Worm (Caenorhabditis elegans) whole organism, young adult: Measurements from ENCODE around the gene C24D10.4.

Source experiments
- B0019.2 ChIP-seq: fragments of 200-800 bp; sonication (Bioruptor generic); conservative IDR thresholded peaks from 2 replicates; pipeline ENCODE4 v1.3.6; 2022; ENCODE audit warnings: missing genetic modification reagents, missing genetic modification characterization, missing compliant biosample characterization
- B0035.1 ChIP-seq: sonication (generic microtip); optimal IDR thresholded peaks from 2 replicates; lab custom pipeline; 2016; ENCODE audit warnings: missing genetic modification characterization, mild to moderate bottlenecking, missing compliant biosample characterization, missing genotype, missing genetic modification reagents
- B0261.1 ChIP-seq: sonication (generic microtip); optimal IDR thresholded peaks from 2 replicates; lab custom pipeline; 2016; ENCODE audit warnings: mild to moderate bottlenecking, missing genetic modification characterization, moderate library complexity, missing compliant biosample characterization
- B0336.3 ChIP-seq: fragments of 200-800 bp; sonication (Bioruptor generic); IDR thresholded peaks from 2 replicates; pipeline ENCODE4 v1.3.6; 2022; ENCODE audit warnings: missing genetic modification characterization, missing compliant biosample characterization
- D2030.7 ChIP-seq: fragments of 200-800 bp; sonication (Bioruptor generic); IDR thresholded peaks from 2 replicates; pipeline ENCODE4 v1.3.6; 2022; ENCODE audit warnings: missing genetic modification reagents, missing genetic modification characterization, missing compliant biosample characterization
- F22D6.2 ChIP-seq: sonication (generic microtip); optimal IDR thresholded peaks from 2 replicates; lab custom pipeline; 2016; ENCODE audit warnings: mild to moderate bottlenecking, missing genetic modification characterization, missing compliant biosample characterization
- F57A8.1 ChIP-seq: fragments of 200-800 bp; sonication (Bioruptor generic); optimal IDR thresholded peaks from 2 replicates; lab custom pipeline; 2018; ENCODE audit warnings: mild to moderate bottlenecking, missing genetic modification characterization, moderate library complexity, missing compliant biosample characterization
- T26A5.8 ChIP-seq: sonication (generic microtip); optimal IDR thresholded peaks from 2 replicates; lab custom pipeline; 2016; ENCODE audit warnings: missing genetic modification characterization, missing compliant biosample characterization
- Y56A3A.18 ChIP-seq: fragments of 200-800 bp; sonication (Bioruptor generic); IDR thresholded peaks from 2 replicates; pipeline ENCODE4 v1.3.6; 2022; ENCODE audit warnings: missing genetic modification reagents, missing genetic modification characterization, missing compliant biosample characterization
- ama-1 ChIP-seq, 3 experiments: fragments of 150-350 bp in 1 of 3; sonication (generic microtip) in 2 of 3; optimal IDR thresholded peaks; 2 replicates each; lab custom pipeline; 2014 to 2018; ENCODE audit warnings: missing biosample characterization in 2 of 3, missing genetic modification characterization in 2 of 3, missing genetic modification reagents in 2 of 3
- aptf-2 ChIP-seq: fragments of 200-800 bp; sonication (Bioruptor generic); conservative IDR thresholded peaks from 2 replicates; pipeline ENCODE4 v1.3.6; 2022; ENCODE audit warnings: missing genetic modification reagents, missing genetic modification characterization, missing compliant biosample characterization
- atf-7 ChIP-seq: sonication (generic microtip); optimal IDR thresholded peaks from 2 replicates; lab custom pipeline; 2017; ENCODE audit warnings: mild to moderate bottlenecking, missing genetic modification characterization, missing compliant biosample characterization
- attf-5 ChIP-seq: fragments of 200-800 bp; sonication (Bioruptor generic); optimal IDR thresholded peaks from 2 replicates; lab custom pipeline; 2018; ENCODE audit warnings: mild to moderate bottlenecking, missing genetic modification characterization, missing compliant biosample characterization
- bed-2 ChIP-seq: fragments of 200-800 bp; sonication (Bioruptor generic); IDR thresholded peaks from 2 replicates; pipeline ENCODE4 v1.3.6; 2022; ENCODE audit warnings: missing genetic modification reagents, missing genetic modification characterization, missing compliant biosample characterization
- cebp-1 ChIP-seq, 2 experiments: fragments of 200-800 bp in 1 of 2; sonication (Bioruptor generic) in 1 of 2; sonication (generic microtip) in 1 of 2; IDR thresholded peaks in 1 of 2; optimal IDR thresholded peaks in 1 of 2; 2 replicates each; pipeline versions ENCODE4 v1.3.6 to Lab custom; 2017 to 2022; ENCODE audit warnings: missing compliant biosample characterization in 2 of 2, missing genetic modification characterization in 2 of 2, mild to moderate bottlenecking in 1 of 2, missing genetic modification reagents in 1 of 2, moderate library complexity in 1 of 2
- ceh-27 ChIP-seq: fragments of 200-800 bp; sonication (Bioruptor generic); optimal IDR thresholded peaks from 2 replicates; lab custom pipeline; 2018; ENCODE audit warnings: mild to moderate bottlenecking, missing genetic modification characterization, moderate library complexity, missing compliant biosample characterization
- ceh-58 ChIP-seq: fragments of 200-800 bp; sonication (Bioruptor generic); IDR thresholded peaks from 2 replicates; pipeline ENCODE4 v1.3.6; 2022; ENCODE audit warnings: missing genetic modification characterization, missing compliant biosample characterization
- ceh-79 ChIP-seq: sonication (generic microtip); optimal IDR thresholded peaks from 2 replicates; lab custom pipeline; 2017; ENCODE audit warnings: mild to moderate bottlenecking, missing genetic modification characterization, missing compliant biosample characterization
- ceh-91 ChIP-seq: fragments of 200-800 bp; sonication (Bioruptor generic); IDR thresholded peaks from 2 replicates; pipeline ENCODE4 v1.3.6; 2022; ENCODE audit warnings: missing genetic modification reagents, missing genetic modification characterization, missing compliant biosample characterization
- chd-7 ChIP-seq: sonication (generic microtip); optimal IDR thresholded peaks from 2 replicates; lab custom pipeline; 2016; ENCODE audit warnings: mild to moderate bottlenecking, missing genetic modification characterization, moderate library complexity, missing compliant biosample characterization
- dox-1 ChIP-seq: fragments of 200-800 bp; sonication (Bioruptor generic); IDR thresholded peaks from 2 replicates; pipeline ENCODE4 v1.3.6; 2022; ENCODE audit warnings: missing genetic modification reagents, missing genetic modification characterization, missing compliant biosample characterization
- fkh-3 ChIP-seq: sonication (generic microtip); optimal IDR thresholded peaks from 2 replicates; lab custom pipeline; 2016; ENCODE audit warnings: mild to moderate bottlenecking, missing genetic modification characterization, missing compliant biosample characterization
- him-1 ChIP-seq: sonication (generic microtip); optimal IDR thresholded peaks from 2 replicates; lab custom pipeline; 2016; ENCODE audit warnings: missing genotype, missing genetic modification reagents, missing genetic modification characterization, missing compliant biosample characterization
- hmg-20 ChIP-seq: fragments of 200-800 bp; sonication (Bioruptor generic); IDR thresholded peaks from 2 replicates; pipeline ENCODE4 v1.3.6; 2022; ENCODE audit warnings: missing genetic modification reagents, missing genetic modification characterization, missing compliant biosample characterization
- lin-40 ChIP-seq: sonication (generic microtip); optimal IDR thresholded peaks from 2 replicates; lab custom pipeline; 2016; ENCODE audit warnings: missing genetic modification characterization, mild to moderate bottlenecking, missing compliant biosample characterization, missing genotype, missing genetic modification reagents
- lsy-27 ChIP-seq: sonication (generic microtip); optimal IDR thresholded peaks from 2 replicates; lab custom pipeline; 2017; ENCODE audit warnings: missing genetic modification characterization, mild to moderate bottlenecking, missing compliant biosample characterization, antibody characterized with exemption, missing genotype, borderline replicate concordance; ENCODE audit not compliant: insufficient read depth
- madf-10 ChIP-seq: sonication (generic microtip); optimal IDR thresholded peaks from 2 replicates; lab custom pipeline; 2016; ENCODE audit warnings: mild to moderate bottlenecking, missing genetic modification characterization, missing compliant biosample characterization
- madf-3 ChIP-seq: fragments of 200-800 bp; sonication (Bioruptor generic); IDR thresholded peaks from 2 replicates; pipeline ENCODE4 v1.3.6; 2022; ENCODE audit warnings: missing genetic modification reagents, missing genetic modification characterization, missing compliant biosample characterization
- mes-4 ChIP-seq: sonication (generic microtip); optimal IDR thresholded peaks from 2 replicates; lab custom pipeline; 2016; ENCODE audit warnings: missing genotype, missing genetic modification characterization, missing compliant biosample characterization
- nhr-80 ChIP-seq: sonication (generic microtip); optimal IDR thresholded peaks from 2 replicates; lab custom pipeline; 2016; ENCODE audit warnings: missing genetic modification characterization, missing compliant biosample characterization
- nhr-90 ChIP-seq: sonication (generic microtip); optimal IDR thresholded peaks from 2 replicates; lab custom pipeline; 2016; ENCODE audit warnings: missing genotype, mild to moderate bottlenecking, missing genetic modification characterization, missing compliant biosample characterization
- sea-2 ChIP-seq: fragments of 200-800 bp; sonication (Bioruptor generic); IDR thresholded peaks from 2 replicates; pipeline ENCODE4 v1.3.6; 2022; ENCODE audit warnings: missing genetic modification characterization, missing compliant biosample characterization
- somi-1 ChIP-seq: fragments of 200-800 bp; sonication (Bioruptor generic); optimal IDR thresholded peaks from 2 replicates; lab custom pipeline; 2018; ENCODE audit warnings: mild to moderate bottlenecking, missing genetic modification characterization, missing compliant biosample characterization
- sptf-2 ChIP-seq: fragments of 200-800 bp; sonication (Bioruptor generic); optimal IDR thresholded peaks from 2 replicates; lab custom pipeline; 2018; ENCODE audit warnings: mild to moderate bottlenecking, missing genetic modification characterization, missing compliant biosample characterization
- zfh-2 ChIP-seq: fragments of 200-800 bp; sonication (Bioruptor generic); conservative IDR thresholded peaks from 2 replicates; pipeline ENCODE4 v1.3.6; 2022; ENCODE audit warnings: missing genetic modification reagents, missing genetic modification characterization, missing compliant biosample characterization
- ztf-3 ChIP-seq: fragments of 200-800 bp; sonication (Bioruptor generic); optimal IDR thresholded peaks from 2 replicates; lab custom pipeline; 2018; ENCODE audit warnings: mild to moderate bottlenecking, missing genetic modification characterization, missing compliant biosample characterization

Gene C24D10.4

DNA sequence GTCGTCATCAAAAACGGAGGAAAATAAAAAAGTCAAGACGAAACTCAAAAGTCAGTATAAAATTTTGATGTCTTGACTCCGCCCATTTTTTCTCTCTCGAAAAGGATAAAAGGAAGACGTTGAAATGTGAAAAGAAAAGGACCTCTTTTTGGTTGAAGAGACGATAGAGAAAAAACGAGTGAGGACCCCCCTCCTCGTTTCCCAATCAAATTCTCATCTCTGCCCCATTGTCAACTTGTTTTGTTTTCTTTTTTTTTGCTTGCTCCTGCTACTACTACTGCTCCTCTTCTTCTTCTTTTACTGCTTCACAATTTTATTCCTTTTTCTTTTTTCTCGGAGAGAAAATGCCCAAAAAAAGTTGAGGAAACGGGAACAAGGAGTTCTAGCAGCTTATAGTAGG is 22.5 kb upstream of the C24D10.4 start (continued):
- TF ChIP-seq zfh-2 (GFP tag; lab: Robert Waterston, UW) (no peak), ceh-58 (GFP tag; lab: Robert Waterston, UW) (no peak)

DNA sequence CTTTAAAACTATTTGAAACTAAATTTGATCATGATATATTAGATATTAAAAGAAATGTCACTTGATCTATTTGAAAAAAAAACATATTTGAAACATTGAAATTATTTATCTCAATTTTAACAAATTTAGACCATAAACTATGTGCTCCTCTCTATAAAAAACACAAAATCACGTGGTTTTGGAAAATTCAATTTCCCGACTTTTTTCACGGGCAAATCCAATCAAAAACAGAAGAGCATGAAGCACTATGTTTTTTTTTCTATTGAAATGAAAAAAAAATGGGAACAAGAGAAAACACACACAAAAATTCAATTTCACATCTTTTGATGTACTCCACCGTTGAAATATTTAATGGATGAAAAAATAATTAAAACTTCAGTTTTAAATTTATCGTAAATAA is 21.1 kb upstream of the C24D10.4 start:
- no peak for TF ChIP-seq T26A5.8 (tag; lab: Kevin White, UChicago)

DNA sequence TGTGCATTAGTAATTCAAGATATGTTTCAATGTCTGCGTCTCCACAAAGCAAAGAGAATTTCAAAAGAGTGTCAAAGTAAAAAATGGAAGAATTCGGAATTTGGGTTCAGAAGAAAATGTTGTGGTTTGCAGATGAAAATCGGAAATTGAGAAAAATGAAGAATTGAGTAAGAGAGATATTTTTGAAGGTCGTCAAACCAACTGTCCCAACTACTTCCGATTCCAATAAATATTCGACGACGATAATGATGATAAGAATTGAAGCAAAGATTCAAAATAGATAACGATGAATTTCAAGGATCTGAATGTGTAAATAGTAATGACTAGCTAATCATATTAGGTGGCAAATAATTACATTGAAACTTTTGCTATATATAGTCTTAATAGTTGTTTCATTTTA is 20.4 kb upstream of the C24D10.4 start:
- TF ChIP-seq B0019.2 (GFP tag; lab: Robert Waterston, UW) (no peak), lin-40 (tag; lab: Kevin White, UChicago) (no peak), B0336.3 (no peak), B0035.1 (tag; lab: Kevin White, UChicago) (no peak), mes-4 (no peak), ztf-3 (GFP tag; lab: Kevin White, UChicago) (no peak), lsy-27 (no peak), ceh-91 (GFP tag; lab: Robert Waterston, UW) (no peak), bed-2 (GFP tag; lab: Robert Waterston, UW) (no peak), aptf-2 (GFP tag; lab: Robert Waterston, UW) (no peak), ama-1 (optimal IDR thresholded peaks at IDR 0.05; lab: Kevin White, UChicago) (no peak), ama-1 (GFP tag; optimal IDR thresholded peaks at IDR 0.05; lab: Kevin White, UChicago) (no peak), sptf-2 (GFP tag; lab: Kevin White, UChicago) (no peak), hmg-20 (GFP tag; lab: Robert Waterston, UW) (no peak), attf-5 (GFP tag; lab: Kevin White, UChicago) (no peak), D2030.7 (no peak), sea-2 (GFP tag; lab: Robert Waterston, UW) (no peak), dox-1 (GFP tag; lab: Robert Waterston, UW) (no peak), chd-7 (tag; lab: Kevin White, UChicago) (no peak)

DNA sequence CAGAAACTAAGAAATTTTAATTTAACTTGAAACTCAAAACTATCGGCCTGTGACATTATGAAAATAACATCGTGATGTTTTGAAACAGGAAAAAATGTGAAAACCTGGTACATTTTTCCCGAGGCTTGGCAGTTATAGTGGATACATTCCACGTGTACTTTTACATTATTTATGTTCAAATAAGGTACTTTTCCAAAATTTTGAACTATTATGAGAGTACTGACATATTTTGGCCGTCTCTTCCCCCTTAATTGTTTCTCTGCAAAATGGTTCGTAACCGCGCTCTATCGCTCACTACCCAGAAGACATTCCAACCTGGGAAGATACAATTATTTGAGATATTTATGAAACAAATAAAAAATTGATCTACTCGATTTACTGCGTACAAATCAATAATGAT is 10.5 kb upstream of the C24D10.4 start, which contains the start of gene C24D10.5:
TSS of gene C24D10.5 (plus strand) at position 301 of the 400 bp plus-strand sequence.
- TF ChIP-seq lsy-27 (no peak), F22D6.2 (tag; lab: Kevin White, UChicago) (no peak), Y56A3A.18 (GFP tag; lab: Robert Waterston, UW) (no peak), atf-7 (tag; lab: Kevin White, UChicago) (no peak)

DNA sequence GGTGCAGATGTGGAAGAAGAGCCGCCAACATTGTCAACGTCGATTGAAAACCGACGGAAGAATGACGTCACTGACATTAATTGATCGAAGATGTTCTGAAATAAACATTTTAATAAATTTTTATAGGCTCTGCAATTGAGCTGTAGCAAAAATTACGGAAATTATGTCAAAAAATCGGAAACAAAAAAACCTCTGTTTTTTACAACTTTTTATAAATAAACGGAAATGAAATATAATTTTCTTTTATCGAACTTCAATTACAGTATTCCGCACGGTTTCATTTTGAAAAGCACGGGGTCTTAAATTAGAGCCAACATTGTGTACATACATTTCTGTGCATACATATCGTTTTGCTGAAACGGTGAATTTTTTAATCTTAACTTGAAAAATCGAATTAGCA is 7.9 kb upstream of the C24D10.4 start, which contains the start of gene soc-2:
TSS of gene soc-2 (minus strand) at position 101 of the 400 bp plus-strand sequence.
- TF ChIP-seq somi-1 (no peak), ceh-27 (no peak), B0261.1 (tag; lab: Kevin White, UChicago) (no peak), madf-3 (GFP tag; lab: Robert Waterston, UW) (no peak), madf-10 (no peak), fkh-3 (tag; lab: Kevin White, UChicago) (no peak), F57A8.1 (no peak), nhr-90 (tag; lab: Kevin White, UChicago) (no peak), nhr-80 (tag; lab: Kevin White, UChicago) (no peak), him-1 (tag; lab: Kevin White, UChicago) (no peak), cebp-1 (GFP tag; IDR thresholded peaks at IDR 0.05; lab: Robert Waterston, UW) (no peak), cebp-1 (tag; optimal IDR thresholded peaks at IDR 0.05; lab: Kevin White, UChicago) (no peak), ceh-79 (tag; lab: Kevin White, UChicago) (no peak)
